Worm (Caenorhabditis elegans): Measurements from ENCODE around the gene metl-1.

Gene metl-1

ce11 chrII:11514775-11515174, 41.4 kb upstream of the metl-1 start, which contains the start of gene srh-44:
Gene srh-44, plus strand, starts transcription at chrII:11515075.
- TF ChIP-seq ces-1 (GFP tag; optimal IDR thresholded peaks at IDR 0.05) (no peak), nhr-28 (tag; optimal IDR thresholded peaks at IDR 0.05) (no peak), ham-2 (GFP tag; optimal IDR thresholded peaks at IDR 0.05) (no peak), unc-62 (GFP tag; optimal IDR thresholded peaks at IDR 0.05) (no peak)

- no peak for TF ChIP-seq nhr-2 (tag; optimal IDR thresholded peaks at IDR 0.05)
- no peak for TF ChIP-seq ceh-39 (tag; optimal IDR thresholded peaks at IDR 0.05)
- no peak for TF ChIP-seq sem-2 (GFP tag; optimal IDR thresholded peaks at IDR 0.05)
- TF ChIP-seq nhr-12 (tag; optimal IDR thresholded peaks at IDR 0.05): no peak
- no peak for TF ChIP-seq ztf-11 (tag; optimal IDR thresholded peaks at IDR 0.05)
- TF ChIP-seq nhr-76 (tag; optimal IDR thresholded peaks at IDR 0.05): no peak
- no peak for TF ChIP-seq nhr-28 (tag; optimal IDR thresholded peaks at IDR 0.05)
Observed at ce11 chrII:11512921-11513320, 39.5 kb upstream of the metl-1 start.

- TF ChIP-seq elt-3 (tag; optimal IDR thresholded peaks at IDR 0.05) (no peak), ztf-11 (tag; optimal IDR thresholded peaks at IDR 0.05) (no peak), elt-1 (tag; optimal IDR thresholded peaks at IDR 0.05; ENCODE audit: borderline replicate concordance, insufficient read depth) (no peak), ham-2 (GFP tag; optimal IDR thresholded peaks at IDR 0.05) (no peak), tbx-8 (GFP tag; optimal IDR thresholded peaks at IDR 0.05) (no peak), ceh-83 (GFP tag; optimal IDR thresholded peaks at IDR 0.05) (no peak), M03D4.4 (tag; optimal IDR thresholded peaks at IDR 0.05) (no peak), sem-2 (GFP tag; optimal IDR thresholded peaks at IDR 0.05) (no peak), hlh-1 (tag; optimal IDR thresholded peaks at IDR 0.05) (no peak)
Observed at ce11 chrII:11510373-11510772, 37.0 kb upstream of the metl-1 start, which contains the start of gene npr-41. Gene npr-41, plus strand, starts transcription at chrII:11510673.

- TF ChIP-seq sptf-1 (tag; optimal IDR thresholded peaks at IDR 0.05): peak; percentile 23
- no peak for TF ChIP-seq cnd-1 (tag; optimal IDR thresholded peaks at IDR 0.05)
- no peak for TF ChIP-seq ces-1 (GFP tag; optimal IDR thresholded peaks at IDR 0.05)
- peak; percentile 23 for TF ChIP-seq ham-2 (GFP tag; optimal IDR thresholded peaks at IDR 0.05)
Observed at ce11 chrII:11503761-11504160, 30.4 kb upstream of the metl-1 start.

ce11 chrII:11501956-11502355, 28.6 kb upstream of the metl-1 start:
- TF ChIP-seq tbx-8 (GFP tag; optimal IDR thresholded peaks at IDR 0.05) (no peak), elt-1 (tag; optimal IDR thresholded peaks at IDR 0.05; ENCODE audit: borderline replicate concordance, insufficient read depth) (peak; percentile 35), blmp-1 (tag; optimal IDR thresholded peaks at IDR 0.05) (peak; percentile 91), unc-39 (tag; optimal IDR thresholded peaks at IDR 0.05) (no peak), nhr-237 (tag; optimal IDR thresholded peaks at IDR 0.05) (no peak), M03D4.4 (tag; optimal IDR thresholded peaks at IDR 0.05) (no peak), elt-3 (tag; optimal IDR thresholded peaks at IDR 0.05) (peak; percentile 93), ham-2 (GFP tag; optimal IDR thresholded peaks at IDR 0.05) (peak; percentile 59), nhr-12 (tag; optimal IDR thresholded peaks at IDR 0.05) (no peak)

ce11 chrII:11500198-11500597, 26.8 kb upstream of the metl-1 start, which contains the start of gene B0334.20:
Gene B0334.20, minus strand, starts transcription at chrII:11500459.
- TF ChIP-seq lin-13 (tag; optimal IDR thresholded peaks at IDR 0.05): no peak
- TF ChIP-seq nhr-76 (tag; optimal IDR thresholded peaks at IDR 0.05): no peak
- no peak for TF ChIP-seq unc-120 (tag; optimal IDR thresholded peaks at IDR 0.05; ENCODE audit: poor library complexity, severe bottlenecking)
- no peak for TF ChIP-seq ceh-43 (GFP tag; optimal IDR thresholded peaks at IDR 0.05)
- TF ChIP-seq ham-2 (GFP tag; optimal IDR thresholded peaks at IDR 0.05): no peak
- no peak for TF ChIP-seq cnd-1 (tag; optimal IDR thresholded peaks at IDR 0.05)
- no peak for TF ChIP-seq zip-8 (tag; optimal IDR thresholded peaks at IDR 0.05)
- no peak for TF ChIP-seq elt-3 (tag; optimal IDR thresholded peaks at IDR 0.05)
- TF ChIP-seq M03D4.4 (tag; optimal IDR thresholded peaks at IDR 0.05): no peak
- TF ChIP-seq sptf-1 (tag; optimal IDR thresholded peaks at IDR 0.05): no peak
- no peak for TF ChIP-seq nhr-28 (tag; optimal IDR thresholded peaks at IDR 0.05)
- TF ChIP-seq lin-32 (GFP tag; optimal IDR thresholded peaks at IDR 0.05): no peak

ce11 chrII:11497365-11497764, 24.0 kb upstream of the metl-1 start, which contains the start of gene B0334.5:
Gene B0334.5, plus strand, starts transcription at chrII:11497665.
- TF ChIP-seq M03D4.4 (tag; optimal IDR thresholded peaks at IDR 0.05): no peak
- TF ChIP-seq mls-2 (tag; optimal IDR thresholded peaks at IDR 0.05): no peak
- no peak for TF ChIP-seq mep-1 (tag; optimal IDR thresholded peaks at IDR 0.05)
- no peak for TF ChIP-seq lin-32 (GFP tag; optimal IDR thresholded peaks at IDR 0.05)
- TF ChIP-seq ham-2 (GFP tag; optimal IDR thresholded peaks at IDR 0.05): no peak
- TF ChIP-seq tbx-8 (GFP tag; optimal IDR thresholded peaks at IDR 0.05): no peak
- TF ChIP-seq ztf-11 (tag; optimal IDR thresholded peaks at IDR 0.05): no peak
- TF ChIP-seq elt-1 (tag; optimal IDR thresholded peaks at IDR 0.05; ENCODE audit: borderline replicate concordance, insufficient read depth): no peak
- no peak for TF ChIP-seq ces-1 (GFP tag; optimal IDR thresholded peaks at IDR 0.05)
- no peak for TF ChIP-seq nhr-28 (tag; optimal IDR thresholded peaks at IDR 0.05)
- TF ChIP-seq ceh-39 (tag; optimal IDR thresholded peaks at IDR 0.05): no peak
- TF ChIP-seq unc-120 (tag; optimal IDR thresholded peaks at IDR 0.05; ENCODE audit: poor library complexity, severe bottlenecking): no peak
- no peak for TF ChIP-seq nhr-12 (tag; optimal IDR thresholded peaks at IDR 0.05)
- no peak for TF ChIP-seq pha-4 (tag; optimal IDR thresholded peaks at IDR 0.05)
- no peak for TF ChIP-seq flh-1 (GFP tag; optimal IDR thresholded peaks at IDR 0.05)
- no peak for TF ChIP-seq unc-62 (GFP tag; optimal IDR thresholded peaks at IDR 0.05)
- TF ChIP-seq sem-2 (GFP tag; optimal IDR thresholded peaks at IDR 0.05): no peak
- no peak for TF ChIP-seq lin-13 (tag; optimal IDR thresholded peaks at IDR 0.05)
- TF ChIP-seq ceh-83 (GFP tag; optimal IDR thresholded peaks at IDR 0.05): no peak
- TF ChIP-seq nhr-2 (tag; optimal IDR thresholded peaks at IDR 0.05): no peak
